Worm (Caenorhabditis elegans): ENCODE data around the gene ZK892.4.

DNA sequence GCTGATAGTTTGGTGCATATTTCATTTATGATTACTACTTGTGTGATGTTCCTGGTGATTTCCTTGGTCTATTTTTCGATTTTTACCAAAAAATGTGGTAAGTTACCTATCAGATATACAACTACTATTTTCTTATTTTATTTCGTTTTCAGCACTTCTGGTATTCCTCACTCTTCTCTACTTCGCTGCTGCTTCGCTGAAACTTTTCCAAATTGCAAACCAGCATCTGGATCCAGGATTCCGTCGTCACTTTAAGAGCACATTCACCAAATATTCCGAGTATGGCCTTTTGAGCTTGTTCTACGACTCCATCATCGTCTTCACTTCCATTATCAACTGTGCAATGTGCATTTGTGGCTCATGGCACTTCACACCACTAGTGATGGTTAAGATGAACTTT is 2.2 kb downstream of the ZK892.4 start:
- no peak for TF ChIP-seq R02D3.7 (tag; optimal IDR thresholded peaks at IDR 0.05)
- no peak for TF ChIP-seq pha-4 (tag; optimal IDR thresholded peaks at IDR 0.05)
- TF ChIP-seq nhr-76 (tag; optimal IDR thresholded peaks at IDR 0.05), result no peak
- no peak for TF ChIP-seq tbx-2 (tag; optimal IDR thresholded peaks at IDR 0.05)
- TF ChIP-seq ama-1 (optimal IDR thresholded peaks at IDR 0.05), result no peak
- TF ChIP-seq snpc-4 (tag; optimal IDR thresholded peaks at IDR 0.05), result no peak
- TF ChIP-seq egl-27 (tag; optimal IDR thresholded peaks at IDR 0.05), result no peak
- TF ChIP-seq daf-12 (tag; optimal IDR thresholded peaks at IDR 0.05), result no peak
- TF ChIP-seq elt-1 (tag; optimal IDR thresholded peaks at IDR 0.05), result no peak
- no peak for TF ChIP-seq fkh-10 (GFP tag; optimal IDR thresholded peaks at IDR 0.05)
- TF ChIP-seq skn-1 (tag; optimal IDR thresholded peaks at IDR 0.05), result no peak
- no peak for TF ChIP-seq unc-62 (GFP tag; optimal IDR thresholded peaks at IDR 0.05)

Measured in whole organism, L3 larva.